Fruit fly (Drosophila melanogaster): Measurements from ENCODE around the gene Dip-B.

Dip-B gene

DNA sequence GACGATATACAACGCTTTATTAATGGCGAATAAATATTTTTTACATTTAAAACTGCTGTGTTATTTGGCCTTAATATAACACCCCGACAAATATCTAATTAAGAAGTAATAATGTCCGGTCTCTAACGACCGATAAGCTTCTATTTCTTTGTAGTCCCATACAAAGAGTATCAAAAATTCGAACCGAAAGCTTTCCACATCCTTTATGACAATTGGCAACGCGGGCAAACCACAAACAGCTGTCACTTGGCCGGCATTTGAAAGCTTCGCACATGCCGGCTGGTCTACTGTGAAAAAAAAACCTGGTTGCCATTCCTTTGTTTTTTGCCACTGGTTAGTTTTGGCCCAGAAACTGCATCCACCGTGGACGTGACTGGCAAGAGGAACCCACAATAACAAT, at the start of gene Dip-B:
Dip-B (plus strand) TSS at position 254 of the 400 bp plus-strand sequence.
- TF ChIP-seq insv (optimal IDR thresholded peaks at IDR 0.05), result no peak
- TF ChIP-seq h (optimal IDR thresholded peaks at IDR 0.05), result no peak
- no peak for TF ChIP-seq Sin3A (optimal IDR thresholded peaks at IDR 0.05)
- TF ChIP-seq ttk (optimal IDR thresholded peaks at IDR 0.05), result no peak
- TF ChIP-seq psq (optimal IDR thresholded peaks at IDR 0.05), result no peak
- no peak for TF ChIP-seq Myc (optimal IDR thresholded peaks at IDR 0.05)

DNA sequence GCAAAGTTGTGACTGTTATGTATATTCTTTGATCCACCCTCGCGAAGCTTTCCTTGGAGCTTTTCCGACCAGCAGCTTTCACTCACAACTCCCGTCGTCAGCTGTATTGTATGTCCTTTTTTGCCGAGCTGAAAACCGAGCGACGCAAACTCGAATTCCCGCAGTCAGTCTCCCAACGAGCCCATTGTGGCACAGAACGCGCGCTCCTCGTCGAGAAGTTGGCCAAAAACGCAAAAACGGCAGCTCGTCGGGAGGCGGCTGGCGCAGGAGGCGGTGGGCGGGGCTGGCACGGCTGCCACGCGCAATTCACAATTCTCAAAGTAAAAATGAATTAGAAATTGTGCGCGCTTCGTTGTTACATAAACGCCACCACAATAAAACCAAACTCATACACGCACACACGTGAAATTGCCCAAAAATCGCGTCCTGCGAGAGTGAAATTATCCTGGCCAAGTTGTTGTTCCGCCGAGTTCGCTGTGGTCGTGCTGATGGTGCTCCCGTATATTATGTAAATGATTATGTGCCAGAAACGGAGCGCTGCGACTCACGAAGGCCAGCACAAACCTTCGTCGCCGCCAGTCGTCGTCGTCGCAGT, 46.7 kb upstream of the Dip-B start:
- TF ChIP-seq psq (optimal IDR thresholded peaks at IDR 0.05) (no peak), ttk (optimal IDR thresholded peaks at IDR 0.05) (no peak), Myc (optimal IDR thresholded peaks at IDR 0.05) (no peak), insv (optimal IDR thresholded peaks at IDR 0.05) (no peak), Sin3A (optimal IDR thresholded peaks at IDR 0.05) (no peak), h (optimal IDR thresholded peaks at IDR 0.05) (no peak)

DNA sequence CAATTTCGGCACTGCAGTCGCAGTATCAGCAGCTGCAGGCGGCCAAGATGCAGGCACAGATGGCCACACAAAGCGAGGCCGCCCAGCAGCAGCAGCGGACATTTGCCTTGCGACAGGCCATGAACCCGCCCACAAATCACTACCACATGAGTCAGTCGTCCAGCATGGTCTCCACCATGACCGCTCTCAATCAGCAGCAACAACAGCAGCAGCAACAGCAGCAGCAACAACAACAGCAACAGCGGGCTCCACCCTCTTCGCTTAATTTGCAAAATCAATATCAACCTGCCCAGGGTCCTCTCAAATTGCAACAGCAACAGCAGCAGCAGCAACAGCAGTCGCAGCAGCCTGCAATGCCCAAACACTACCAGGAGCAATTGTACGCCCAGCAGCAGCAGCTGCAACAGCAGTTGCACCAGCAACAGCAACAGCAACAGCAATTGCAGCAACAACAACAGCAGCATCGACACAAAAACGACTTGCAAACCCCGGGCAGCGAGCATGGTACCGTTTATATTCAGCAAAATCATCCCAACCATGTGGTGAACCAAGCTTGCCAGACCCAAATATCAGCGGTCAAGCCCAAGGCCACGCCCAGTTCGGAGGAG, 35.9 kb upstream of the Dip-B start:
- no peak for TF ChIP-seq Myc (optimal IDR thresholded peaks at IDR 0.05)
- no peak for TF ChIP-seq Sin3A (optimal IDR thresholded peaks at IDR 0.05)
- no peak for TF ChIP-seq h (optimal IDR thresholded peaks at IDR 0.05)
- TF ChIP-seq psq (optimal IDR thresholded peaks at IDR 0.05), result no peak
- TF ChIP-seq insv (optimal IDR thresholded peaks at IDR 0.05), result no peak
- no peak for TF ChIP-seq ttk (optimal IDR thresholded peaks at IDR 0.05)

DNA sequence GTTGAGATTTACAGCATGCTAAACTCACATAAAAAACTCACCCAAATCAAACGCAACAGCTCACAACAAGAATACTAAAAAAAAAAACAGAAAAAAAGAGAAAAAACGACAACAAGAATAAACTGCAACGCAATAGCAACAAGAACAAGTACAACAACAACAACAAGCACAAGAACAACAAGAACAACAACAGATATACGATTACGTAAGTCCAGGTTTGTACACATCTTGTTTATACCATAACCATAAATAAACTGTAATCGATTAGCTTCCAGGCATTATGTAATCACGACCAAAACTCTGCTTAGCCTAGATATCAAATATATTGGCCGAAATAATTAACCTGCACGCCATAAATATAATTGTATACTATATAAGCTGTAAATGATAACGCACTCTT, 20.5 kb upstream of the Dip-B start:
- TF ChIP-seq ttk (optimal IDR thresholded peaks at IDR 0.05), result no peak
- TF ChIP-seq Myc (optimal IDR thresholded peaks at IDR 0.05), result no peak
- TF ChIP-seq psq (optimal IDR thresholded peaks at IDR 0.05), result no peak

DNA sequence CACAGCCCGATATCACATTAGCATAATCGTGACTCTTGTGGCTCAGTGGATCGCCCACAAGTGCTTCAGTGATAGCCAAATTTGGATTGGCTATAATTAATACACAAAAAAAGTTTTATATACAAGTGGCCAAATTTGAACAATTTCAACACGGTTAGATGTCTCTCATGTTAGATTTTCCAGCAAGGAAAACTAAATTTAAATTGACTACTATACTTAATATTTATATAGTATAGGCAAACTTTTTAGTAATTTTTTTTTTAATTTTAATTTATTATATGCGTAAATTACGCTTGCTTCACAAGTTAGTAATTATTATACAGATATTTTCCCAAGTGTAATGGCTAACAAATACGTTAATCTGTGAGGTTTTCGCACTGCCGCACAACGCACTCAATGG, 17.1 kb upstream of the Dip-B start:
- no peak for TF ChIP-seq h (optimal IDR thresholded peaks at IDR 0.05)
- no peak for TF ChIP-seq ttk (optimal IDR thresholded peaks at IDR 0.05)
- TF ChIP-seq insv (optimal IDR thresholded peaks at IDR 0.05), result no peak
- TF ChIP-seq Sin3A (optimal IDR thresholded peaks at IDR 0.05), result no peak
- TF ChIP-seq psq (optimal IDR thresholded peaks at IDR 0.05), result no peak
- TF ChIP-seq Myc (optimal IDR thresholded peaks at IDR 0.05), result no peak

DNA sequence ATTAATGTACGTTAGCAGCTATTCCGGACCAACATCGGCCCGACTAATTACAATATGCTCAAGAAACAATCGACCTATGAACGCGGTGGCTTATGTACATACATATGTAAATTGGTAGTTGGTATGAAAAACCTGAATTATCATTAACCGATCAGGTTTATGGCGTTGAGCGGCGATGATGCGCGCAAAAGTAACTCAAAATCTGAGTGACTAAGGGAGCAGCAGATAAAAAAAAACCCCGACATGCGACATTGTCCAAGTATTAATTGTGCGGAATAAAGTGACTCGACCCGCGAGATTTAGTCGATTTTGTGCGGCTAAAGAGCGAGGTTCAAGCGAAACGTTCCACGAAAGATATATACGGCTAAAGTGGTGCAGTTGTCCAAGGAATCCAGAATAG, 16.6 kb upstream of the Dip-B start, which contains the start of gene CG9312:
CG9312 (plus strand) TSS at position 301 of the 400 bp plus-strand sequence.
- TF ChIP-seq h (optimal IDR thresholded peaks at IDR 0.05), result no peak
- TF ChIP-seq psq (optimal IDR thresholded peaks at IDR 0.05), result no peak
- no peak for TF ChIP-seq Myc (optimal IDR thresholded peaks at IDR 0.05)
- TF ChIP-seq ttk (optimal IDR thresholded peaks at IDR 0.05), result no peak
- TF ChIP-seq insv (optimal IDR thresholded peaks at IDR 0.05), result no peak
- no peak for TF ChIP-seq Sin3A (optimal IDR thresholded peaks at IDR 0.05)

DNA sequence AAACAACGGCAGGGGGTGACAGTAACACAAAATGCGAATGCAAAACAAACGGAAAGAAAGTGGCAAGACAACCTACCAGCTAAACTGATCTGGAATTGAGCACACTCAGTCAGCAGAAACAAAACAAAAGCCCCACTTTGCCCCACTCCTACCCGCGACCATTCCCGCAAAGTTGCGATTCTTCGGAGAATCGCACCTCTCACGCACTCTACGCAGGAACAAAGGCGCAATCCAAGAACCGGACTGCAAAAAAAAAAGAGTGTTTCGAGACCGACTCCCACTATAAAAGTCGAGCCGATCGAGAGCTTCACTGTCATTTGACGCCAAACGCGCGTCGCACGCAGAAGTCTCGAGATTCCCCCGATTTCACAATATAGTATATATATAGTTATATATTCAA, 14.8 kb upstream of the Dip-B start, which contains the start of gene Cht5:
Cht5 (plus strand) TSS at position 311 of the 400 bp plus-strand sequence.
- TF ChIP-seq ttk (optimal IDR thresholded peaks at IDR 0.05), result no peak
- TF ChIP-seq Myc (optimal IDR thresholded peaks at IDR 0.05), result no peak
- TF ChIP-seq psq (optimal IDR thresholded peaks at IDR 0.05), result no peak
- no peak for TF ChIP-seq insv (optimal IDR thresholded peaks at IDR 0.05)
- TF ChIP-seq Sin3A (optimal IDR thresholded peaks at IDR 0.05), result no peak
- no peak for TF ChIP-seq h (optimal IDR thresholded peaks at IDR 0.05)

DNA sequence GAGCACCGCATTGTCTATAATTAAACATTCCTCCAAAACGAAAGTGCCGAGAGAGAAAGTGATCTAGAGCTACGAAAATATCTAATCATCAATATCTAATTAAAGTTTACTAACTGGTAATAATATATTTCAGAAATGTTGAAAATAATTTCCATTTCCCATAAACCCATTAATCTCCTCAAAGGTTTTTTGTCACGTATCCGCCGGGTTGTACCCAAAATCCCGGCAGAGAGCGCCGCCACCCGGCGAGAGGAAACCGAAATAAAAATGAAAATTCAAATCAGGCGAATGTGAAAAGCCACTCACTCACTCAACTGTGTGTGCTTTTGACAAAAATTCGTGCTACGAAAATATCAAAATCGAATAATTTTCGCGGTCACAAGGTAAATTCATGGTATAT, 10.9 kb upstream of the Dip-B start, which contains the start of gene CG9297:
CG9297 (plus strand) TSS at position 301 of the 400 bp plus-strand sequence.
- TF ChIP-seq ttk (optimal IDR thresholded peaks at IDR 0.05) (no peak), psq (optimal IDR thresholded peaks at IDR 0.05) (no peak), Sin3A (optimal IDR thresholded peaks at IDR 0.05) (no peak), h (optimal IDR thresholded peaks at IDR 0.05) (no peak), insv (optimal IDR thresholded peaks at IDR 0.05) (no peak), Myc (optimal IDR thresholded peaks at IDR 0.05) (no peak)

DNA sequence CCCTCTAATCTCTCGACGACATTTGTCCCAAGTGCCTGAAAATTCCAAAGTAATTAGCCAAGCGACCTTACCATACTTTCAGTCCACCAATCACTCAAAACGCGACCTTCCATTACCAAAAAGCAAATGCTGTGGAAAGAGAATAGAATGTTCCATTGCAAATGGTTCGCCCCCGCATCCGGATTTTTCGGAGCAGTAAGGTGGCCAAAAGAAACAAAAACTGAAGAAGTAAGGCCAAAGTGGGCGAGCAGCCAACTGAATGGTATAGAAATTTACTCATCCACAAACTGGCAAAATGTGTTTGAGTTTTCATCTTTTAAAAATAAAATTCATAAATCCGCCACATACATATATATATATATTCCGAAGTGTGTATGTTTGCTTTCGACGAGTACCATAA, 8.7 kb upstream of the Dip-B start:
- TF ChIP-seq psq (optimal IDR thresholded peaks at IDR 0.05) (no peak), ttk (optimal IDR thresholded peaks at IDR 0.05) (no peak), h (optimal IDR thresholded peaks at IDR 0.05) (no peak), insv (optimal IDR thresholded peaks at IDR 0.05) (no peak), Myc (optimal IDR thresholded peaks at IDR 0.05) (no peak), Sin3A (optimal IDR thresholded peaks at IDR 0.05) (no peak)

DNA sequence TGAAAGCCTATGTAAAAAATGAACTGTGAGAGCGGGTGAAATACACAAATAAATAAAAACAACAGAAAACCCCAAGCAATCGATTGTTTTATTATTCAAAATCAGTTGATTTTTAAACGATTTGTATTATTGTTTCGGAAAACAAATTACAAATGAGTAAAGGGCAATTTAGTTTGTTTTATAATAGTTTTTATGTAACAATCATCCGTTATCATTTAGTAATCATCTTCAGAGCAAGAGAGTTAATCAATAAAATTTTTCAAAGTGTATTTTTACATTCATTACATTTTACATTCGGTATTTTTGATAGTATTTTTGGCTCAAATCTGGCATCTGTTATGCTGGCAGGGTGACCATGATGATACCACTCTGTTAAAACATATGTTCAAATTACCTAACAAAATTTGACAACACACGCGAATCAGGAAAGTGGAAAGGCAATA, 2.8 kb upstream of the Dip-B start, which contains the start of the genes CG42375 and CG9288:
CG42375 (plus strand) TSS at position 384 of the 443 bp plus-strand sequence.
CG9288 (plus strand) TSS at position 384 of the 443 bp plus-strand sequence.
- no peak for TF ChIP-seq Myc (optimal IDR thresholded peaks at IDR 0.05)
- no peak for TF ChIP-seq ttk (optimal IDR thresholded peaks at IDR 0.05)
- TF ChIP-seq psq (optimal IDR thresholded peaks at IDR 0.05), result no peak
- no peak for TF ChIP-seq h (optimal IDR thresholded peaks at IDR 0.05)
- TF ChIP-seq insv (optimal IDR thresholded peaks at IDR 0.05), result no peak
- TF ChIP-seq Sin3A (optimal IDR thresholded peaks at IDR 0.05), result no peak

DNA sequence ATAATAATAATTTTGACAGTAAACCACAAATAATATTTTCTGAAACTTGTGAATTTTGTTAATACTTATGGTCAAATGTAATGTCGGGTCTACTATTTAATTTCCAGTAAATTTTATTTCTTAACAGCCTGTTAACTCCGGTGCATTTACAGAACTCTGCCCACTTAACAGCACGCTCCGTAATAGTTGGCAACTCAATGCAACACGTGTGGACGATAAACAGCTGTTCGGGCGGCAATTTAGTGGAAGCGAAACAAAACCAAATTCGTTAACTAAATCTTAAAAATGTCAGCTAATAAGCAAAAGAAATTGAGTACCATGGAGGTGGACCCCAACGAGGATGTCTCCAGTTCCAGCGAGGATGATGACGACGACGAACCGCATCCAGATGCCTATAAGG, 1.3 kb upstream of the Dip-B start, which contains the start of gene CG9286:
CG9286 (plus strand) TSS at position 196 of the 400 bp plus-strand sequence.
- TF ChIP-seq Myc (optimal IDR thresholded peaks at IDR 0.05) (no peak), insv (optimal IDR thresholded peaks at IDR 0.05) (no peak), Sin3A (optimal IDR thresholded peaks at IDR 0.05) (no peak)

DNA sequence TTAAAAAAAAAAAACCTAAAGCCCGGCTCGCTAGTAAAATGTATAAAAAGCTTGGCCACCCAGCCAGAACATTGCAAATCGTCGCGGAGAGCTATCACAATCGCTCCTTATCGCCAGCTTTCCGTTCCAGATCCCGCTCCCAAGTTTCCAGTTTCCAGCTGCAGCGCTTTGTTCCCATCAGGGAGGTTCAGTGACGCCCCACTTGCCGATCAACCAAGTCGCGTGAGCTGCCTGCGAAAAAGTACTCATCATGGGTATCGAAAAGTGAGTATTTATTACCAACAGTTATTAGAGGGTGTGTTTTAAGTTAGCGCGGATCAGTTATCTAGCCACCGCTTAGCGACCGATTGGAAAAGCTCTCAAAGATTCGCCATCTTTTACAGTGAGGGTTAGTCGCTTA, 490 bp downstream of the Dip-B start:
- TF ChIP-seq insv (optimal IDR thresholded peaks at IDR 0.05), result no peak
- TF ChIP-seq Myc (optimal IDR thresholded peaks at IDR 0.05), result no peak

DNA sequence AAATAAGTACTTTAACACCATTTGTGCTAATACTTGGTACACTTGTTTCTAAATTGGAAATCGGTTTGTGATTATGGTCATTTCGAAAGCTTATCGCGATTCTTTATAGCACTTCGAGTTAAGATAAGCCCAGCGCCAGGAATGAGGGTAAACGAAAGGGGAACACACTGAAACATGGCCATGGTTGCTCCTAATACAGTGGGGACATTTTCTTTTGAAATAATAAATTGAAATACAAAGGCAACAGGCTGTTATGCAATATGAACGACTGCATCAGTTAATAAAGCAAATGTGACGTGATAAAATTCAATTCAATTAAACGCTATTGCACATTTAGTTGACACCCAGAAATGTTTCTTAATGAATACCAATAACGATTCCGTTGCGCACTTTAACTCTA, 1.3 kb downstream of the Dip-B start:
- TF ChIP-seq Myc (optimal IDR thresholded peaks at IDR 0.05) (no peak), ttk (optimal IDR thresholded peaks at IDR 0.05) (no peak), Sin3A (optimal IDR thresholded peaks at IDR 0.05) (no peak), insv (optimal IDR thresholded peaks at IDR 0.05) (no peak), psq (optimal IDR thresholded peaks at IDR 0.05) (no peak), h (optimal IDR thresholded peaks at IDR 0.05) (no peak)

All from Kc167 (cell line).